Fruit fly (Drosophila melanogaster): Measurements from ENCODE around the gene CG15754.

CG15754 gene

DNA sequence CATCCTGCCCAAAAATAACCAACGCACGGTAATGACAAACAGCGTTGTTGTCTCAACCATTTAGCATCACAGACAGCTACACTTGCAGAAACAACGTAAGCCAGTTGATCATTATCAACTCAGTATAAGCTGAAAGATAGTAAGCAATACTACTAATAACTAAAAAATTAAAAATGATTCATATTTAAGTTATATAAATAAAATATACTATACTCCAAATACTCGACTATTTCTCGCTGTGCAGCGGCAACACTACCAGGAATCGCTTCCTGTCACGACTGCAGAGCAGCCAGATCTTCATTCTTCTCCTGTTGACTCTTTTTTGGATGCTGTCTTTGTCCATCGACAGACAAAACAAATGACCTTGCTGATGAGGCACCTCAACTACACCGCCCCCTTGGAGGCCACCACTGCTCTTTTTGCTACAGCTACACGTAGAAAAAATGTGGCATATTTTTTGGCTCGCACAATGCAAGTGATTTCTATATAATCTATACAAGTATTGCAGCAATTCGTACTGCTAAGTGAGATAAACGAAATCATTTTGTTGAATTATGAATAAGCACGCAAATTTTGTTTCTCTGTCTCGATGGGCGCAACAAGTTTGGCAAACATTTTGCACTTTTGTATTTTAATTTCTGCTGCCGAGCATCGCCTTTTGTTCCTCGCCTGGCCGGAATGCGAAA lies 13.3 kb downstream of the CG15754 start:
- TF ChIP-seq CG4404 (GFP tag; IDR thresholded peaks at IDR 0.05) (no peak), Med (GFP tag) (peak; percentile 40)

DNA sequence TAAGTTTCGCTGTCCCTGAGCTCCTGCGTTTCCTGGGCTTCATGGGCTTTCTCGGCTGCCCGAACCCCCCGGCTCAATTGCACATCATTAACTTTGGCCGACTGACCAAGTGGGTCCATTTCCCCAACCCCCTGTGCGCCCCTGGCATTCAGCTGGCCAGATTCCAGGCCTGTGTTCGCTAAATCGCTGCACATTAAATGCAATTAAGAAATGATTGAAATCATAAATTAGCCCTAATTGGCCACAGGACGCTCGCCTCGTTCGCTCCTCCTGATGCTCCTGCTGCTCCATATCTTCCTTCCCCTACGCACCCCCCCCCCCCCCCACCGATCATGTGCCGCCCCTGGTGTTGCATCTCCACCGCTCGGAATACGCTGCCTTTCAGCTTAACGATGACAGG lies 14.3 kb downstream of the CG15754 start:
- TF ChIP-seq CG30403 (GFP tag; optimal IDR thresholded peaks at IDR 0.05) (no peak), Xbp1 (GFP tag; optimal IDR thresholded peaks at IDR 0.05) (no peak), CG1647 (GFP tag; optimal IDR thresholded peaks at IDR 0.05) (no peak), crol (GFP tag; IDR thresholded peaks at IDR 0.05) (no peak), CG13424 (tag; optimal IDR thresholded peaks at IDR 0.05) (no peak), CG7556 (GFP tag; optimal IDR thresholded peaks at IDR 0.05) (no peak), CG3838 (GFP tag; optimal IDR thresholded peaks at IDR 0.05) (no peak), hth (optimal IDR thresholded peaks at IDR 0.05) (no peak), Hmr (GFP tag; optimal IDR thresholded peaks at IDR 0.05) (no peak), slbo (GFP tag; IDR thresholded peaks at IDR 0.05) (no peak), CG8924 (tag; optimal IDR thresholded peaks at IDR 0.05) (no peak), gfzf (GFP tag; optimal IDR thresholded peaks at IDR 0.05) (no peak), CG4730 (GFP tag; IDR thresholded peaks at IDR 0.05) (no peak), CG6683 (GFP tag; optimal IDR thresholded peaks at IDR 0.05) (no peak), Adf1 (GFP tag; IDR thresholded peaks at IDR 0.05) (no peak), ci (GFP tag; IDR thresholded peaks at IDR 0.05) (no peak), kah (GFP tag; optimal IDR thresholded peaks at IDR 0.05) (no peak), CG2129 (GFP tag; IDR thresholded peaks at IDR 0.05; ENCODE audit: partially characterized antibody) (no peak)

DNA sequence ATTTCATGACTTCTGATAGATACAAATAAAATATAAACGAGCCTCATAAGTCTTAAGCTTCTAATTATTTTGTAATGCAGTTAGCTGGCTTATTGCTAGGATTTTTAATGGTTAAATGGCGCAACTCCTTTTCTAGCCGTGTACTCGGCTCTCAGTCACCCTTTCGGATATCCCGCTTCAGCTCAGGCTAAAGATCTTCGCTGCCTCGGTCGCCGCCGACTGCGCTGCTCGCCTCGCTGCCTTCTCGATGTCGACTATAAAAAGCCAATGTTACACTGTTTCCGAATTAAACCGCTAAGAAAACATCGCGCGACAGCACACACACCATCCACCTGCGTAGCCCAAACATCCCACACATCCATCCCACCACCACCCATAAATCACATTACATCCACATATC lies 15.5 kb downstream of the CG15754 start, which contains the start of gene Cpr12A:
Cpr12A (plus strand) TSS at position 301 of the 400 bp plus-strand sequence.
- TF ChIP-seq Chrac-16 (GFP tag; optimal IDR thresholded peaks at IDR 0.05) (no peak), CG18764 (GFP tag; optimal IDR thresholded peaks at IDR 0.05) (no peak), CG15073 (GFP tag; optimal IDR thresholded peaks at IDR 0.05) (no peak)

DNA sequence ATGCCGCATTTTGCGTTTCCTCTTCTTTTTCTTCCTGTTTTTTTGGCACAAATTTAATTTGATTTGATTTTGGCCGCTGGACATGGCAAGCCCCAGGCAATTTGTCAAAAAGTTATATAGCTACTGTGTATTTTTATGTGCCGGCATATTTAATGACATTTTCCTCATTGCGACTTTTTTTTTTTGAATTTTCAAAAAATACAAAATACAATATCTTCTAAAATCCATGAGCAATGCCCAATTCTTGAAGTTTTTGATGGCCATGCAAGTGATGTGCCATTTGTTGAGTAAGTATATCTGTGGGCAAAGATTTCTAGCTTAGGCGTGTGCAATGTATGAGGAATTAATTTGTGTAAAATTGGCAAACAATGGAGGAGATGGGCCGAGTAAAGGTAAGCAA lies 27.9 kb downstream of the CG15754 start, which contains the start of gene CG11816:
CG11816 (minus strand) TSS at position 101 of the 400 bp plus-strand sequence.
- TF ChIP-seq CTCF (GFP tag; optimal IDR thresholded peaks at IDR 0.05) (no peak), CG2199 (GFP tag; IDR thresholded peaks at IDR 0.05) (no peak), Ets65A (GFP tag) (peak; percentile 2)

DNA sequence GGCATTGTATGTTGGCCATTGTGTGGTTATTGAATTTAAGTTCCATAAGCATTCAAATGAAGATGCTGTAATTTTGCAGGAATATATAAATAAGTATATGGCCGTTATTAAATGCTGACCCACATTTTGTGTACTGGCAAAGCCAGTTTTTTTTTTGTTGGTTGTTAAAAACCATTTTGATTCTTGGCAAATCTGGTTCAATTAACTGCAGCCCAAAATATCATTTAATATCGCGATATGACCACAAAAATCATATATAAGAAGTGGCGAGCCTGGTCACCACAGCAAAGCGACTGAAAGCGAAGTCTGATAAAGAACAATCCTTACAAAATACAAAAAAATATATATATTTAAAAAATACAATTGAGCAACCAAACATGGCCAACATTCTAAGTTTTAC lies 28.4 kb downstream of the CG15754 start, which contains the start of gene CG32631:
CG32631 (plus strand) TSS at position 301 of the 400 bp plus-strand sequence.
- TF ChIP-seq schlank (tag; optimal IDR thresholded peaks at IDR 0.05) = no peak
- no peak for TF ChIP-seq CG10267 (tag; optimal IDR thresholded peaks at IDR 0.05)
- TF ChIP-seq ab (GFP tag; optimal IDR thresholded peaks at IDR 0.05) = no peak
- TF ChIP-seq lab (GFP tag; optimal IDR thresholded peaks at IDR 0.05) = no peak
- TF ChIP-seq Neu2 (GFP tag; optimal IDR thresholded peaks at IDR 0.05; ENCODE audit: borderline replicate concordance) = no peak
- TF ChIP-seq dpn (GFP tag; optimal IDR thresholded peaks at IDR 0.05) = no peak
- no peak for TF ChIP-seq zen (tag; optimal IDR thresholded peaks at IDR 0.05)
- TF ChIP-seq CG10462 (GFP tag; optimal IDR thresholded peaks at IDR 0.05) = no peak
- no peak for TF ChIP-seq Lpt (GFP tag; optimal IDR thresholded peaks at IDR 0.05)
- no peak for TF ChIP-seq ttk (GFP tag; IDR thresholded peaks at IDR 0.05)

All from whole organism, embryonic.